Worm (Caenorhabditis elegans) whole organism, young adult: Measurements from ENCODE around the gene ZK1320.7.

Experiments used
- B0035.1 ChIP-seq: sonication (generic microtip); optimal IDR thresholded peaks from 2 replicates; lab custom pipeline; 2016; ENCODE audit warnings: missing genetic modification characterization, mild to moderate bottlenecking, missing compliant biosample characterization, missing genotype, missing genetic modification reagents
- D2030.7 ChIP-seq: fragments of 200-800 bp; sonication (Bioruptor generic); IDR thresholded peaks from 2 replicates; pipeline ENCODE4 v1.3.6; 2022; ENCODE audit warnings: missing genetic modification reagents, missing genetic modification characterization, missing compliant biosample characterization
- F33H1.4 ChIP-seq: fragments of 200-800 bp; sonication (Bioruptor generic); IDR thresholded peaks from 2 replicates; pipeline ENCODE4 v1.3.6; 2022; ENCODE audit warnings: missing genetic modification reagents, missing genetic modification characterization, missing compliant biosample characterization
- F37B4.10 ChIP-seq: fragments of 200-800 bp; sonication (Bioruptor generic); IDR thresholded peaks from 2 replicates; pipeline ENCODE4 v1.3.6; 2022; ENCODE audit warnings: missing genetic modification characterization, missing compliant biosample characterization
- F52B5.7 ChIP-seq: sonication (generic microtip); optimal IDR thresholded peaks from 2 replicates; lab custom pipeline; 2016; ENCODE audit warnings: mild to moderate bottlenecking, missing genetic modification characterization, missing compliant biosample characterization
- F57C9.4 ChIP-seq: sonication (generic microtip); optimal IDR thresholded peaks from 2 replicates; lab custom pipeline; 2017; ENCODE audit warnings: mild to moderate bottlenecking, missing genetic modification characterization, missing compliant biosample characterization
- Y53F4B.3 ChIP-seq: fragments of 200-800 bp; sonication (Bioruptor generic); IDR thresholded peaks from 2 replicates; pipeline ENCODE4 v1.3.6; 2022; ENCODE audit warnings: missing genetic modification reagents, missing genetic modification characterization, missing compliant biosample characterization
- Y56A3A.18 ChIP-seq: fragments of 200-800 bp; sonication (Bioruptor generic); IDR thresholded peaks from 2 replicates; pipeline ENCODE4 v1.3.6; 2022; ENCODE audit warnings: missing genetic modification reagents, missing genetic modification characterization, missing compliant biosample characterization
- ZK185.1 ChIP-seq: sonication (generic microtip); optimal IDR thresholded peaks from 2 replicates; lab custom pipeline; 2016; ENCODE audit warnings: mild to moderate bottlenecking, missing genetic modification characterization, missing compliant biosample characterization; ENCODE audit not compliant: poor library complexity, severe bottlenecking
- ama-1 ChIP-seq, 3 experiments: fragments of 150-350 bp in 1 of 3; sonication (generic microtip) in 2 of 3; optimal IDR thresholded peaks; 2 replicates each; lab custom pipeline; 2014 to 2018; ENCODE audit warnings: missing biosample characterization in 2 of 3, missing genetic modification characterization in 2 of 3, missing genetic modification reagents in 2 of 3
- athp-1 ChIP-seq: sonication (generic microtip); optimal IDR thresholded peaks from 2 replicates; lab custom pipeline; 2017; ENCODE audit warnings: mild to moderate bottlenecking, missing genetic modification characterization, missing compliant biosample characterization
- attf-3 ChIP-seq: fragments of 200-800 bp; sonication (Bioruptor generic); conservative IDR thresholded peaks from 2 replicates; pipeline ENCODE4 v1.3.6; 2022; ENCODE audit warnings: missing genetic modification reagents, missing genetic modification characterization, missing compliant biosample characterization
- attf-6 ChIP-seq: fragments of 200-800 bp; sonication (Bioruptor generic); IDR thresholded peaks from 2 replicates; pipeline ENCODE4 v1.3.6; 2022; ENCODE audit warnings: missing genetic modification reagents, missing genetic modification characterization, missing compliant biosample characterization
- bed-1 ChIP-seq: fragments of 200-800 bp; sonication (Bioruptor generic); IDR thresholded peaks from 2 replicates; pipeline ENCODE4 v1.3.6; 2022; ENCODE audit warnings: missing genetic modification reagents, missing genetic modification characterization, missing compliant biosample characterization
- bed-2 ChIP-seq: fragments of 200-800 bp; sonication (Bioruptor generic); IDR thresholded peaks from 2 replicates; pipeline ENCODE4 v1.3.6; 2022; ENCODE audit warnings: missing genetic modification reagents, missing genetic modification characterization, missing compliant biosample characterization
- cebp-1 ChIP-seq, 2 experiments: fragments of 200-800 bp in 1 of 2; sonication (Bioruptor generic) in 1 of 2; sonication (generic microtip) in 1 of 2; IDR thresholded peaks in 1 of 2; optimal IDR thresholded peaks in 1 of 2; 2 replicates each; pipeline versions ENCODE4 v1.3.6 to Lab custom; 2017 to 2022; ENCODE audit warnings: missing compliant biosample characterization in 2 of 2, missing genetic modification characterization in 2 of 2, mild to moderate bottlenecking in 1 of 2, missing genetic modification reagents in 1 of 2, moderate library complexity in 1 of 2
- egl-18 ChIP-seq: fragments of 200-800 bp; sonication (Bioruptor generic); IDR thresholded peaks from 2 replicates; pipeline ENCODE4 v1.3.6; 2022; ENCODE audit warnings: missing genetic modification reagents, missing genetic modification characterization, missing compliant biosample characterization
- egl-44 ChIP-seq: fragments of 200-800 bp; sonication (Bioruptor generic); IDR thresholded peaks from 2 replicates; pipeline ENCODE4 v1.3.6; 2022; ENCODE audit warnings: missing genetic modification reagents, missing genetic modification characterization, missing compliant biosample characterization
- gei-17 ChIP-seq: fragments of 200-800 bp; sonication (Bioruptor generic); optimal IDR thresholded peaks from 2 replicates; lab custom pipeline; 2018; ENCODE audit warnings: mild to moderate bottlenecking, missing genetic modification characterization, missing compliant biosample characterization
- hmg-1.2 ChIP-seq: fragments of 200-800 bp; sonication (Bioruptor generic); IDR thresholded peaks from 2 replicates; pipeline ENCODE4 v1.3.6; 2022; ENCODE audit warnings: missing genetic modification reagents, missing genetic modification characterization, missing compliant biosample characterization
- let-526 ChIP-seq: fragments of 200-800 bp; sonication (Bioruptor generic); IDR thresholded peaks from 2 replicates; pipeline ENCODE4 v1.3.6; 2022; ENCODE audit warnings: missing genetic modification reagents, missing genetic modification characterization, missing compliant biosample characterization
- let-607 ChIP-seq, 2 experiments: fragments of 200-800 bp in 1 of 2; sonication (Bioruptor generic) in 1 of 2; sonication (generic microtip) in 1 of 2; optimal IDR thresholded peaks; 2 replicates each; lab custom pipeline; 2016 to 2018; ENCODE audit warnings: mild to moderate bottlenecking in 2 of 2, missing compliant biosample characterization in 2 of 2, missing genetic modification characterization in 2 of 2, moderate library complexity in 2 of 2, missing genotype in 1 of 2
- lin-26 ChIP-seq: fragments of 200-800 bp; sonication (Bioruptor generic); IDR thresholded peaks from 2 replicates; pipeline ENCODE4 v1.3.6; 2022; ENCODE audit warnings: missing genetic modification reagents, missing genetic modification characterization, missing compliant biosample characterization
- lin-40 ChIP-seq: sonication (generic microtip); optimal IDR thresholded peaks from 2 replicates; lab custom pipeline; 2016; ENCODE audit warnings: missing genetic modification characterization, mild to moderate bottlenecking, missing compliant biosample characterization, missing genotype, missing genetic modification reagents
- madf-6 ChIP-seq: fragments of 200-800 bp; sonication (Bioruptor generic); IDR thresholded peaks from 2 replicates; pipeline ENCODE4 v1.3.6; 2022; ENCODE audit warnings: missing genetic modification reagents, missing genetic modification characterization, missing compliant biosample characterization
- mcd-1 ChIP-seq: fragments of 200-800 bp; sonication (Bioruptor generic); IDR thresholded peaks from 2 replicates; pipeline ENCODE4 v1.3.6; 2022; ENCODE audit warnings: missing genetic modification reagents, missing genetic modification characterization, missing compliant biosample characterization
- mes-4 ChIP-seq: sonication (generic microtip); optimal IDR thresholded peaks from 2 replicates; lab custom pipeline; 2016; ENCODE audit warnings: missing genotype, missing genetic modification characterization, missing compliant biosample characterization
- nhr-179 ChIP-seq: sonication (generic microtip); optimal IDR thresholded peaks from 2 replicates; lab custom pipeline; 2016; ENCODE audit warnings: mild to moderate bottlenecking, missing genetic modification characterization, missing compliant biosample characterization
- nhr-27 ChIP-seq: fragments of 200-800 bp; sonication (Bioruptor generic); optimal IDR thresholded peaks from 2 replicates; lab custom pipeline; 2018; ENCODE audit warnings: mild to moderate bottlenecking, missing genetic modification characterization, moderate library complexity, missing compliant biosample characterization
- pha-4 ChIP-seq: fragments of 150-350 bp; sonication (generic microtip); optimal IDR thresholded peaks from 2 replicates; lab custom pipeline; 2014; ENCODE audit warnings: missing biosample characterization, missing genetic modification reagents, missing genetic modification characterization
- repo-1 ChIP-seq: sonication (generic microtip); optimal IDR thresholded peaks from 2 replicates; lab custom pipeline; 2017; ENCODE audit warnings: mild to moderate bottlenecking, missing genetic modification characterization, missing compliant biosample characterization
- sdz-38 ChIP-seq: sonication (generic microtip); optimal IDR thresholded peaks from 2 replicates; lab custom pipeline; 2016; ENCODE audit warnings: missing genotype, missing genetic modification characterization, missing compliant biosample characterization
- sea-2 ChIP-seq: fragments of 200-800 bp; sonication (Bioruptor generic); IDR thresholded peaks from 2 replicates; pipeline ENCODE4 v1.3.6; 2022; ENCODE audit warnings: missing genetic modification characterization, missing compliant biosample characterization
- somi-1 ChIP-seq: fragments of 200-800 bp; sonication (Bioruptor generic); optimal IDR thresholded peaks from 2 replicates; lab custom pipeline; 2018; ENCODE audit warnings: mild to moderate bottlenecking, missing genetic modification characterization, missing compliant biosample characterization
- sptf-2 ChIP-seq: fragments of 200-800 bp; sonication (Bioruptor generic); optimal IDR thresholded peaks from 2 replicates; lab custom pipeline; 2018; ENCODE audit warnings: mild to moderate bottlenecking, missing genetic modification characterization, missing compliant biosample characterization
- tbx-9 ChIP-seq: sonication (generic microtip); optimal IDR thresholded peaks from 2 replicates; lab custom pipeline; 2016; ENCODE audit warnings: borderline replicate concordance, missing genetic modification characterization, inconsistent platforms, missing compliant biosample characterization

ZK1320.7 gene

DNA sequence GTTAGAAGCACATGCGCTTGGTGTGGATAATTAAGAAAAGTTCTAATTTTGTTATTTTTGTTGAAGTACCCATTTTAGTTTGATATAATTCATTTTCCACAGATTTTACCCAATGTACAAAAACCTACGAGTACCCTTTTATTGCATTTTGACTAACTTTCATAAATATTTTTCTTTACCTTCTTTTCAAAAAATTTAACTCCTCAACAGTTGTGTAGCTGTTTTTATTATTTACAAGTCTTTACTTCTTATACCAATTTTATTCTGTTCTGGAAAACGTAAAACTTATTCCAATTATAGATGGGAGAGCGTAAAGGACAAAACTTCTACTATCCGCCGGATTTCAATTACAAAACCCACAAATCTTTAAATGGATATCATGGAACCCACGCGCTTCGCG, 22.2 kb upstream of the ZK1320.7 start, which contains the start of gene ZK1307.9:
Gene ZK1307.9 (plus strand): TSS at position 301 of the 400 bp plus-strand sequence.
- TF ChIP-seq ZK185.1 (tag; lab: Kevin White, UChicago) (no peak), ama-1 (optimal IDR thresholded peaks at IDR 0.05; lab: Kevin White, UChicago) (peak; percentile 21), ama-1 (GFP tag; optimal IDR thresholded peaks at IDR 0.05; lab: Kevin White, UChicago) (no peak), hmg-1.2 (GFP tag; lab: Robert Waterston, UW) (0 out of 2 replicates have a peak, but pooled peaks have one; percentile 18), F52B5.7 (tag; lab: Kevin White, UChicago) (no peak), nhr-179 (no peak), madf-6 (GFP tag; lab: Robert Waterston, UW) (peak; percentile 39; the same call in 1 of the 2 replicates)
- TF ChIP-seq, all 124 proteins: peak for 3

DNA sequence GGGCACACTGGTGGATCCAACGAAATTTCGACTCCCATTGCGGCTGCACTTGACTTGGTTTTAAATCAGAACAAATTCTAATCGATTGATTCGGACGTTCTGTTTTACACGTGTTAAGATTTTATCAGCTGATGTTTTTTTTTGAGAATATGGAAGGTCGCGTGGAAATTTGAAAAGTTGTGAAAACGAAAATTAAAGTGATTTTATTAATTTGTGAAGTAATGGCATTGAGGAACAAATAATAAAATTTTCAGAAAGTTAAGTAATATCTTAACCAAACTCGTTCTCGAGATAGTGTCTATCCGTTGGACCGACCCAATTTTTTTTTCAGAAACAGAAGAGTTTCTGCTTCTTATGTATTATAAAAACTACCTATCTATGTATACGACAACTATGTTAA, 19.7 kb upstream of the ZK1320.7 start, which contains the start of gene ZK1307.4:
Gene ZK1307.4 (minus strand): TSS at position 101 of the 400 bp plus-strand sequence.
- no peak for TF ChIP-seq let-607 (tag; optimal IDR thresholded peaks at IDR 0.05; lab: Kevin White, UChicago)
- no peak for TF ChIP-seq B0035.1 (tag; lab: Kevin White, UChicago)
- TF ChIP-seq attf-3 (GFP tag; lab: Robert Waterston, UW) = no peak
- TF ChIP-seq pha-4 (tag; lab: Kevin White, UChicago) = no peak
- no peak for TF ChIP-seq athp-1
- TF ChIP-seq F37B4.10 (GFP tag; lab: Robert Waterston, UW) = no peak
- TF ChIP-seq cebp-1 (GFP tag; IDR thresholded peaks at IDR 0.05; lab: Robert Waterston, UW) = no peak
- no peak for TF ChIP-seq cebp-1 (tag; optimal IDR thresholded peaks at IDR 0.05; lab: Kevin White, UChicago)
- no peak for TF ChIP-seq bed-1 (GFP tag; lab: Robert Waterston, UW)
- TF ChIP-seq mcd-1 (GFP tag; lab: Robert Waterston, UW) = no peak
- TF ChIP-seq sptf-2 = no peak
- no peak for TF ChIP-seq lin-26 (GFP tag; lab: Robert Waterston, UW)
- TF ChIP-seq Y56A3A.18 (GFP tag; lab: Robert Waterston, UW) = no peak
- TF ChIP-seq hmg-1.2 (GFP tag; lab: Robert Waterston, UW) = no peak
- TF ChIP-seq let-526 (GFP tag; lab: Robert Waterston, UW) = no peak
- no peak for TF ChIP-seq mes-4 (tag; lab: Kevin White, UChicago)
- no peak for TF ChIP-seq egl-18 (GFP tag; lab: Robert Waterston, UW)
- no peak for TF ChIP-seq Y53F4B.3 (GFP tag; lab: Robert Waterston, UW)
- no peak for TF ChIP-seq F33H1.4 (GFP tag; lab: Robert Waterston, UW)
- no peak for TF ChIP-seq gei-17 (GFP tag; lab: Kevin White, UChicago)

DNA sequence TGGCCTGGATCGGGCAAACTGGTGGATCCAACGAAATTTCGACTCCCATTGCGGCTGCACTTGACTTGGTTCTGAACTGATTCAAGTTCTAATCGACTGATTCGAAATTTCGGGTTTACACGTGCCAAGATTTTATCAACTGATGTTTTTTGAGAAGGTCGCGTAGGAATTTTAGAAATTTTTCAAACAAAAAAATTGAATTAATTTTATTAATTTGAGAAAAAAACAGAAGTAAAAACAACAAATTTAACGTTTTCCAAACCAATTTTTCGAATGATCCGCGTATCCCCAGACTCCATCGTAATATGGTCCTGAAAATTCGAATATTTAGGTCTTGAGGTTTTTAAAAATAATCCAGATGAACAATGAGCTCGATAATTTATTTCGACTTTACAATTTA, 18.5 kb upstream of the ZK1320.7 start, which contains the start of gene ZK1307.3:
Gene ZK1307.3 (minus strand): TSS at position 101 of the 400 bp plus-strand sequence.
- TF ChIP-seq repo-1 (tag; lab: Kevin White, UChicago) = no peak
- no peak for TF ChIP-seq sea-2 (GFP tag; lab: Robert Waterston, UW)
- no peak for TF ChIP-seq egl-44 (GFP tag; lab: Robert Waterston, UW)

- TF ChIP-seq mes-4 (tag; lab: Kevin White, UChicago) (no peak), F52B5.7 (tag; lab: Kevin White, UChicago) (no peak), sdz-38 (no peak), tbx-9 (tag; lab: Kevin White, UChicago) (no peak), bed-2 (GFP tag; lab: Robert Waterston, UW) (no peak), D2030.7 (GFP tag; lab: Robert Waterston, UW) (no peak), let-607 (tag; optimal IDR thresholded peaks at IDR 0.05; lab: Kevin White, UChicago) (no peak), attf-6 (GFP tag; lab: Robert Waterston, UW) (no peak), F57C9.4 (tag; lab: Kevin White, UChicago) (no peak), F33H1.4 (GFP tag; lab: Robert Waterston, UW) (no peak), lin-40 (no peak), nhr-27 (tag; lab: Kevin White, UChicago) (no peak), somi-1 (GFP tag; lab: Kevin White, UChicago) (no peak)
Observed at ce11 chrII:9653679-9654078, 17.7 kb upstream of the ZK1320.7 start, which contains the start of gene ZK1307.2. TSS of gene ZK1307.2 (minus strand) at chrII:9653952.
